Fruit fly (Drosophila melanogaster) Kc167 (cell line): ENCODE results near the gene CG6790.

Experiments used
- Myc ChIP-seq: fragments of >200 bp; optimal IDR thresholded peaks from 2 replicates; lab custom pipeline; 2017; ENCODE audit warnings: missing external identifiers
- Sin3A ChIP-seq: fragments of >200 bp; optimal IDR thresholded peaks from 2 replicates; lab custom pipeline; 2018; ENCODE audit warnings: missing external identifiers
- h ChIP-seq: fragments of >200 bp; optimal IDR thresholded peaks from 3 replicates; lab custom pipeline; 2018; ENCODE audit warnings: missing external identifiers
- insv ChIP-seq: fragments of >200 bp; optimal IDR thresholded peaks from 3 replicates; lab custom pipeline; 2018; ENCODE audit warnings: missing external identifiers
- psq ChIP-seq: fragments of >200 bp; optimal IDR thresholded peaks from 2 replicates; lab custom pipeline; 2017; ENCODE audit warnings: missing external identifiers
- ttk ChIP-seq: sonication (Bioruptor generic); optimal IDR thresholded peaks from 2 replicates; lab custom pipeline; 2017; ENCODE audit warnings: missing external identifiers

dm6 chr3R:11615415-11616104 is 37.0 kb upstream of the CG6790 start:
- no peak for TF ChIP-seq insv (lab: Kevin White, UChicago)
- TF ChIP-seq ttk (lab: Kevin White, UChicago) = no peak
- no peak for TF ChIP-seq h (lab: Kevin White, UChicago)
- TF ChIP-seq psq = no peak
- no peak for TF ChIP-seq Myc
- TF ChIP-seq Sin3A = no peak
